Fruit fly (Drosophila melanogaster): ENCODE results near the gene Edg78E.
A peak's percentile ranks its signal among the peaks of the same experiment; 100 is the strongest.

The Edg78E gene

dm6 chr3L:21319957-21320356, 22.4 kb upstream of the Edg78E start:
- TF ChIP-seq CG17806 (tag; optimal IDR thresholded peaks at IDR 0.05) = no peak
- no peak for TF ChIP-seq Snoo (tag; optimal IDR thresholded peaks at IDR 0.05)
- TF ChIP-seq Pif1A (GFP tag; optimal IDR thresholded peaks at IDR 0.05) = no peak
- TF ChIP-seq rn (GFP tag; IDR thresholded peaks at IDR 0.05) = no peak
- no peak for TF ChIP-seq CG13204 (GFP tag; optimal IDR thresholded peaks at IDR 0.05)
- no peak for TF ChIP-seq CG8159 (tag; optimal IDR thresholded peaks at IDR 0.05)
- TF ChIP-seq Pif1B (GFP tag; optimal IDR thresholded peaks at IDR 0.05) = no peak
- no peak for TF ChIP-seq Ets98B (GFP tag; IDR thresholded peaks at IDR 0.05)
- TF ChIP-seq CG10348 (GFP tag; IDR thresholded peaks at IDR 0.05) = no peak
- TF ChIP-seq CG4496 (GFP tag; IDR thresholded peaks at IDR 0.05) = no peak
- TF ChIP-seq fd96Ca (GFP tag; IDR thresholded peaks at IDR 0.05) = no peak
- no peak for TF ChIP-seq CG32121 (GFP tag; IDR thresholded peaks at IDR 0.05)
- TF ChIP-seq CG14655 (GFP tag; optimal IDR thresholded peaks at IDR 0.05) = no peak
- TF ChIP-seq gl (tag; optimal IDR thresholded peaks at IDR 0.05) = no peak
- TF ChIP-seq CG34367 (tag; optimal IDR thresholded peaks at IDR 0.05) = no peak
- no peak for TF ChIP-seq CG15710 (tag; optimal IDR thresholded peaks at IDR 0.05)
- no peak for TF ChIP-seq EcR (GFP tag; optimal IDR thresholded peaks at IDR 0.05)
- no peak for TF ChIP-seq CG12605 (GFP tag; IDR thresholded peaks at IDR 0.05)
- TF ChIP-seq CG8301 (tag; optimal IDR thresholded peaks at IDR 0.05) = no peak

DNA sequence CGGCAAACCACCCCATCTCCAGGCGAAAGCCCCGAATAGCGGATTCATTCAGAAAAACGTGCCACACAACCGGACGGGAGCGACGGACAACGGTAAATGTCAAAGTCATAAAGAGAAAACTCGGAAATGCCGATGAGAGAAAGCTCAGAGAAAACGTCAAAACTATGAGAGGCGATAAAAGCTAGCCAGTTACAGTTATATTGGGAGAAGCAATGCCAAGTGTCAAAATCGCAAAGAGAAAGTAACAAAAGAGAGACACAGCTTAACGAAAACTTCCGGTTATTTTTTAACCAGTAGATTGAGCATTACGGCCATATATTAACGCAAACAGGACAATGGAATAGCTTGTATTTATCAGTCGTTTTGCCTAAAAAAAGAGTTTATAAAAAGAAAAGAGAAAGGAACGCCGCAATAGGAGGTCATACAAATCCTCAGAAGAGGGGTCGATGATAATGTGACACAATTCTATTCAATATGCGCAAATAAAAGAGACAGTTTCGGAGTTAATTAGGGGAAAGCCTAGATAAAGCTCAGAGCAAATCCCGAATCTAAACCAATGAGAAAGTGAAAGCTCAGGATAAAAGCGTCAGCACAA, 21.8 kb upstream of the Edg78E start:
- no peak for TF ChIP-seq CG32121 (GFP tag; IDR thresholded peaks at IDR 0.05)
- no peak for TF ChIP-seq CG15710 (tag; optimal IDR thresholded peaks at IDR 0.05)
- TF ChIP-seq CG4496 (GFP tag; IDR thresholded peaks at IDR 0.05) = no peak
- no peak for TF ChIP-seq Ets98B (GFP tag; IDR thresholded peaks at IDR 0.05)
- no peak for TF ChIP-seq CG13204 (GFP tag; optimal IDR thresholded peaks at IDR 0.05)
- TF ChIP-seq Pif1A (GFP tag; optimal IDR thresholded peaks at IDR 0.05) = no peak
- no peak for TF ChIP-seq CG8301 (tag; optimal IDR thresholded peaks at IDR 0.05)
- no peak for TF ChIP-seq CG12605 (GFP tag; IDR thresholded peaks at IDR 0.05)
- no peak for TF ChIP-seq Pif1B (GFP tag; optimal IDR thresholded peaks at IDR 0.05)
- TF ChIP-seq CG34367 (tag; optimal IDR thresholded peaks at IDR 0.05) = no peak

- TF ChIP-seq CG14655 (GFP tag; optimal IDR thresholded peaks at IDR 0.05) (no peak), Ets98B (GFP tag; IDR thresholded peaks at IDR 0.05) (no peak), CG17806 (tag; optimal IDR thresholded peaks at IDR 0.05) (no peak), CG4496 (GFP tag; IDR thresholded peaks at IDR 0.05) (no peak), Pif1A (GFP tag; optimal IDR thresholded peaks at IDR 0.05) (no peak), gl (tag; optimal IDR thresholded peaks at IDR 0.05) (no peak), CG15710 (tag; optimal IDR thresholded peaks at IDR 0.05) (no peak), CG8159 (tag; optimal IDR thresholded peaks at IDR 0.05) (no peak), CG12605 (GFP tag; IDR thresholded peaks at IDR 0.05) (no peak), CG13204 (GFP tag; optimal IDR thresholded peaks at IDR 0.05) (no peak), D1 (tag; optimal IDR thresholded peaks at IDR 0.05) (no peak), Pif1B (GFP tag; optimal IDR thresholded peaks at IDR 0.05) (no peak), rn (GFP tag; IDR thresholded peaks at IDR 0.05) (no peak), fd96Ca (GFP tag; IDR thresholded peaks at IDR 0.05) (no peak), CG32121 (GFP tag; IDR thresholded peaks at IDR 0.05) (no peak), CG9948 (tag; optimal IDR thresholded peaks at IDR 0.05) (no peak), CG34367 (tag; optimal IDR thresholded peaks at IDR 0.05) (no peak), CG8301 (tag; optimal IDR thresholded peaks at IDR 0.05) (no peak)
Measured at dm6 chr3L:21318474-21318873, 20.9 kb upstream of the Edg78E start, which contains the start of gene Rab26. TSS of gene Rab26 (plus strand) at chr3L:21318774.

- TF ChIP-seq CG14655 (GFP tag; optimal IDR thresholded peaks at IDR 0.05) (no peak), CG34367 (tag; optimal IDR thresholded peaks at IDR 0.05) (no peak), CG9948 (tag; optimal IDR thresholded peaks at IDR 0.05) (no peak), CG8301 (tag; optimal IDR thresholded peaks at IDR 0.05) (no peak), Ets98B (GFP tag; IDR thresholded peaks at IDR 0.05) (no peak), CG4496 (GFP tag; IDR thresholded peaks at IDR 0.05) (no peak), CG8159 (tag; optimal IDR thresholded peaks at IDR 0.05) (peak; percentile 1), D1 (tag; optimal IDR thresholded peaks at IDR 0.05) (peak; percentile 66), EcR (GFP tag; optimal IDR thresholded peaks at IDR 0.05) (no peak), fd96Ca (GFP tag; IDR thresholded peaks at IDR 0.05) (no peak), rn (GFP tag; IDR thresholded peaks at IDR 0.05) (no peak), Pif1A (GFP tag; optimal IDR thresholded peaks at IDR 0.05) (no peak), CG10348 (GFP tag; IDR thresholded peaks at IDR 0.05) (no peak), CG32121 (GFP tag; IDR thresholded peaks at IDR 0.05) (no peak), CG12605 (GFP tag; IDR thresholded peaks at IDR 0.05) (no peak), Snoo (tag; optimal IDR thresholded peaks at IDR 0.05) (no peak), gl (tag; optimal IDR thresholded peaks at IDR 0.05) (no peak)
Measured at dm6 chr3L:21317416-21318259, 20.0 kb upstream of the Edg78E start, which contains the start of gene Pc. TSS of gene Pc (minus strand) at chr3L:21318020.

DNA sequence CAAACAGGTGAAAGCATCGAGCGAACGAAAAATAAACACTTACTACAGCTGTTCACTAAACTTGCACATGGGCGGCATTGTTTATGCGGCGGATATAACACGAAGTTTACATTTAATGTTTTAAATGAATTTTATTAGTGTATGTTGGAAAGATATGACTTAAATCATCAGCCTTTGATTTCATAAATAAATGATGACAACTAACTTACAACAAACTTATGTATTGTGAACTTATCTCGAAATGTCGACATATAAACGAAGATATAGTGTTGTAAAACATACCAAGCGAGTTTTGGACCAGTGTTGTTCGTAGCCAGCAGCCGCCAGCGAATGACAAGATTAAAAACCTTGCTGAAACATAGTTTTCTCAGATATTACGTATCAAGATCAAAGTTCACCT, 6.8 kb upstream of the Edg78E start, which contains the start of the genes CG11309 and CG7632:
CG11309 (minus strand) TSS at position 259 of the 400 bp plus-strand sequence.
CG7632 (plus strand) TSS at position 298 of the 400 bp plus-strand sequence.
- peak; percentile 99 for TF ChIP-seq CG8301 (tag; optimal IDR thresholded peaks at IDR 0.05)
- peak; percentile 97 for TF ChIP-seq fd96Ca (GFP tag; IDR thresholded peaks at IDR 0.05)
- TF ChIP-seq D1 (tag; optimal IDR thresholded peaks at IDR 0.05) = peak; percentile 99
- TF ChIP-seq Pif1A (GFP tag; optimal IDR thresholded peaks at IDR 0.05) = peak; percentile 100
- TF ChIP-seq CG9948 (tag; optimal IDR thresholded peaks at IDR 0.05) = peak; percentile 99
- TF ChIP-seq CG13204 (GFP tag; optimal IDR thresholded peaks at IDR 0.05) = peak; percentile 99
- peak; percentile 99 for TF ChIP-seq Pif1B (GFP tag; optimal IDR thresholded peaks at IDR 0.05)
- peak; percentile 96 for TF ChIP-seq rn (GFP tag; IDR thresholded peaks at IDR 0.05)
- TF ChIP-seq CG34367 (tag; optimal IDR thresholded peaks at IDR 0.05) = peak; percentile 100
- peak; percentile 87 for TF ChIP-seq EcR (GFP tag; optimal IDR thresholded peaks at IDR 0.05)
- TF ChIP-seq CG17806 (tag; optimal IDR thresholded peaks at IDR 0.05) = peak; percentile 100
- TF ChIP-seq CG4496 (GFP tag; IDR thresholded peaks at IDR 0.05) = peak; percentile 99
- peak; percentile 100 for TF ChIP-seq CG12605 (GFP tag; IDR thresholded peaks at IDR 0.05)
- TF ChIP-seq CG8159 (tag; optimal IDR thresholded peaks at IDR 0.05) = peak; percentile 100
- TF ChIP-seq gl (tag; optimal IDR thresholded peaks at IDR 0.05) = peak; percentile 99
- peak; percentile 100 for TF ChIP-seq CG15710 (tag; optimal IDR thresholded peaks at IDR 0.05)
- peak; percentile 99 for TF ChIP-seq Ets98B (GFP tag; IDR thresholded peaks at IDR 0.05)
- TF ChIP-seq CG32121 (GFP tag; IDR thresholded peaks at IDR 0.05) = peak; percentile 99
- TF ChIP-seq CG10348 (GFP tag; IDR thresholded peaks at IDR 0.05) = peak; percentile 71; the same call in 1 of the 2 replicates
- peak; percentile 99 for TF ChIP-seq Snoo (tag; optimal IDR thresholded peaks at IDR 0.05)
- TF ChIP-seq CG14655 (GFP tag; optimal IDR thresholded peaks at IDR 0.05) = peak; percentile 99
